Worm (Caenorhabditis elegans) whole organism, L1 larva: ENCODE measurements around the gene C29F7.2.

Experiments used
- C04F5.9 ChIP-seq: sonication (generic microtip); optimal IDR thresholded peaks from 2 replicates; lab custom pipeline; 2016; ENCODE audit warnings: missing genetic modification characterization, missing compliant biosample characterization
- F16B12.6 ChIP-seq: fragments of 150-350 bp; optimal IDR thresholded peaks from 2 replicates; lab custom pipeline; 2014; ENCODE audit warnings: missing biosample characterization, missing genetic modification characterization
- Y116A8C.19 ChIP-seq: sonication (generic microtip); optimal IDR thresholded peaks from 2 replicates; lab custom pipeline; 2016; ENCODE audit warnings: missing compliant biosample characterization, missing genetic modification characterization, borderline replicate concordance
- aha-1 ChIP-seq: fragments of 150-350 bp; optimal IDR thresholded peaks from 2 replicates; lab custom pipeline; 2014; ENCODE audit warnings: missing biosample characterization, missing genetic modification characterization
- alr-1 ChIP-seq: fragments of 200-800 bp; sonication (Bioruptor generic); optimal IDR thresholded peaks from 2 replicates; lab custom pipeline; 2018; ENCODE audit warnings: borderline replicate concordance, mild to moderate bottlenecking, missing genetic modification characterization, missing compliant biosample characterization
- blmp-1 ChIP-seq: fragments of 150-350 bp; optimal IDR thresholded peaks from 2 replicates; lab custom pipeline; 2014; ENCODE audit warnings: missing biosample characterization, missing genetic modification characterization
- ceh-90 ChIP-seq: sonication (generic microtip); optimal IDR thresholded peaks from 2 replicates; lab custom pipeline; 2016; ENCODE audit warnings: missing genetic modification characterization, missing compliant biosample characterization
- ces-1 ChIP-seq: fragments of 150-350 bp; optimal IDR thresholded peaks from 2 replicates; lab custom pipeline; 2014; ENCODE audit warnings: missing biosample characterization, missing genetic modification reagents, missing genetic modification characterization
- dpl-1 ChIP-seq, 3 experiments: fragments of 150-350 bp in 2 of 3; sonication (generic microtip) in 1 of 3; optimal IDR thresholded peaks; 2 replicates each; lab custom pipeline; 2014 to 2017; ENCODE audit warnings: missing biosample characterization in 3 of 3, missing genetic modification characterization in 3 of 3, missing genetic modification reagents in 3 of 3
- efl-1 ChIP-seq, 4 experiments: fragments of 150-350 bp; optimal IDR thresholded peaks in 3 of 4; peaks in 1 of 4; 1 replicate in 1 of 4; 2 replicates in 3 of 4; lab custom pipeline; 2014; ENCODE audit warnings: missing biosample characterization in 2 of 4, missing genetic modification characterization in 2 of 4, missing genetic modification reagents in 2 of 4
- egl-13 ChIP-seq: sonication (generic microtip); optimal IDR thresholded peaks from 2 replicates; lab custom pipeline; 2016; ENCODE audit warnings: missing genotype, missing genetic modification reagents, missing genetic modification characterization, missing compliant biosample characterization
- elt-2 ChIP-seq: sonication (generic microtip); optimal IDR thresholded peaks from 2 replicates; lab custom pipeline; 2016; ENCODE audit warnings: missing genetic modification characterization, mild to moderate bottlenecking, inconsistent platforms, missing compliant biosample characterization, missing genetic modification reagents
- fkh-8 ChIP-seq: sonication (generic microtip); optimal IDR thresholded peaks from 2 replicates; lab custom pipeline; 2016; ENCODE audit warnings: mild to moderate bottlenecking, missing genetic modification characterization, missing compliant biosample characterization
- lin-14 ChIP-seq: fragments of 200-800 bp; sonication (Bioruptor generic); optimal IDR thresholded peaks from 2 replicates; lab custom pipeline; 2018; ENCODE audit warnings: mild to moderate bottlenecking, missing genetic modification characterization, moderate library complexity, missing compliant biosample characterization
- lin-15B ChIP-seq: fragments of 150-350 bp; sonication (generic microtip); optimal IDR thresholded peaks from 3 replicates; lab custom pipeline; 2014; ENCODE audit warnings: missing biosample characterization, missing genetic modification characterization
- lin-35 ChIP-seq, 2 experiments: fragments of 150-350 bp; optimal IDR thresholded peaks; 2 replicates each; lab custom pipeline; 2014; ENCODE audit warnings: missing biosample characterization in 2 of 2, missing genetic modification characterization in 2 of 2, missing genetic modification reagents in 2 of 2
- lin-39 ChIP-seq: fragments of 150-350 bp; optimal IDR thresholded peaks from 2 replicates; lab custom pipeline; 2014; ENCODE audit warnings: missing biosample characterization, missing genetic modification reagents, missing genetic modification characterization
- lsy-2 ChIP-seq, 2 experiments: fragments of 150-350 bp; optimal IDR thresholded peaks; 2 replicates each; lab custom pipeline; 2014; ENCODE audit warnings: missing biosample characterization in 2 of 2, missing genetic modification characterization in 2 of 2
- mab-9 ChIP-seq: fragments of 200-800 bp; sonication (Bioruptor generic); IDR thresholded peaks from 2 replicates; pipeline ENCODE4 v1.3.6; 2022; ENCODE audit warnings: missing genetic modification reagents, missing genetic modification characterization, missing compliant biosample characterization
- mdl-1 ChIP-seq, 2 experiments: fragments of 150-350 bp; optimal IDR thresholded peaks; 2 replicates each; lab custom pipeline; 2014 to 2017; ENCODE audit warnings: missing biosample characterization in 2 of 2, missing genetic modification characterization in 2 of 2, inconsistent platforms in 1 of 2
- mef-2 ChIP-seq: fragments of 150-350 bp; optimal IDR thresholded peaks from 2 replicates; lab custom pipeline; 2014; ENCODE audit warnings: missing biosample characterization, missing genetic modification characterization
- mep-1 ChIP-seq: fragments of 150-350 bp; optimal IDR thresholded peaks from 2 replicates; lab custom pipeline; 2014; ENCODE audit warnings: missing biosample characterization, missing genetic modification characterization
- nhr-19 ChIP-seq: fragments of 200-800 bp; sonication (Bioruptor generic); conservative IDR thresholded peaks from 2 replicates; pipeline ENCODE4 v1.3.6; 2022; ENCODE audit warnings: missing genetic modification characterization, missing compliant biosample characterization
- nhr-20 ChIP-seq: sonication (generic microtip); optimal IDR thresholded peaks from 2 replicates; lab custom pipeline; 2016; ENCODE audit warnings: mild to moderate bottlenecking, missing genetic modification characterization, missing compliant biosample characterization
- nhr-237 ChIP-seq: fragments of 150-350 bp; optimal IDR thresholded peaks from 2 replicates; lab custom pipeline; 2014; ENCODE audit warnings: missing biosample characterization, missing genetic modification characterization
- nhr-47 ChIP-seq: sonication (generic microtip); optimal IDR thresholded peaks from 2 replicates; lab custom pipeline; 2016; ENCODE audit warnings: mild to moderate bottlenecking, missing genetic modification characterization, moderate library complexity, missing compliant biosample characterization
- nhr-71 ChIP-seq: sonication (generic microtip); optimal IDR thresholded peaks from 2 replicates; lab custom pipeline; 2016; ENCODE audit warnings: mild to moderate bottlenecking, missing genetic modification characterization, moderate library complexity, missing compliant biosample characterization
- nhr-76 ChIP-seq: sonication (generic microtip); optimal IDR thresholded peaks from 2 replicates; lab custom pipeline; 2017; ENCODE audit warnings: missing biosample characterization, missing genetic modification characterization
- nhr-77 ChIP-seq: fragments of 150-350 bp; optimal IDR thresholded peaks from 2 replicates; lab custom pipeline; 2014; ENCODE audit warnings: missing biosample characterization, missing genetic modification characterization
- nhr-85 ChIP-seq: sonication (generic microtip); peaks from one replicate; lab custom pipeline; 2016; ENCODE audit warnings: missing genetic modification characterization, inconsistent platforms, missing compliant biosample characterization
- rnt-1 ChIP-seq: sonication (generic microtip); optimal IDR thresholded peaks from 2 replicates; lab custom pipeline; 2016; ENCODE audit warnings: mild to moderate bottlenecking, missing genetic modification characterization, moderate library complexity, missing compliant biosample characterization
- snpc-4 ChIP-seq: fragments of 150-350 bp; optimal IDR thresholded peaks from 2 replicates; lab custom pipeline; 2014; ENCODE audit warnings: missing biosample characterization, missing genetic modification characterization
- snu-23 ChIP-seq: sonication (generic microtip); optimal IDR thresholded peaks from 2 replicates; lab custom pipeline; 2016; ENCODE audit warnings: missing genetic modification characterization, missing compliant biosample characterization
- swsn-7 ChIP-seq: sonication (generic microtip); optimal IDR thresholded peaks from 2 replicates; lab custom pipeline; 2016; ENCODE audit warnings: missing genetic modification characterization, missing compliant biosample characterization
- tlp-1 ChIP-seq: fragments of 150-350 bp; optimal IDR thresholded peaks from 2 replicates; lab custom pipeline; 2014; ENCODE audit warnings: missing biosample characterization, missing genetic modification characterization
- unc-130 ChIP-seq: fragments of 150-350 bp; optimal IDR thresholded peaks from 2 replicates; lab custom pipeline; 2017; ENCODE audit warnings: missing biosample characterization, missing genetic modification characterization, inconsistent platforms
- unc-86 ChIP-seq: sonication (generic microtip); optimal IDR thresholded peaks from 2 replicates; lab custom pipeline; 2016; ENCODE audit warnings: missing genetic modification characterization, missing compliant biosample characterization
- vab-15 ChIP-seq: sonication (generic microtip); optimal IDR thresholded peaks from 2 replicates; lab custom pipeline; 2017; ENCODE audit warnings: missing genotype, mild to moderate bottlenecking, missing genetic modification characterization, missing compliant biosample characterization
- xbp-1 ChIP-seq: sonication (generic microtip); optimal IDR thresholded peaks from 2 replicates; lab custom pipeline; 2016; ENCODE audit warnings: missing genetic modification characterization, missing compliant biosample characterization
- ztf-4 ChIP-seq: fragments of 150-350 bp; optimal IDR thresholded peaks from 2 replicates; lab custom pipeline; 2014; ENCODE audit warnings: missing biosample characterization, missing genetic modification characterization

The C29F7.2 gene

ce11 chrX:13399221-13399620 is 16.7 kb upstream of the C29F7.2 start, which contains the start of gene F02C12.2:
F02C12.2 (minus strand) TSS chrX:13399321.
- TF ChIP-seq lin-15B (tag; lab: Kevin White, UChicago) (no peak), fkh-8 (tag; lab: Kevin White, UChicago) (peak; percentile 53)

ce11 chrX:13401311-13401710 is 14.6 kb upstream of the C29F7.2 start:
- TF ChIP-seq snu-23 (peak; percentile 4), rnt-1 (tag; lab: Kevin White, UChicago) (peak; percentile 4), elt-2 (tag; lab: Kevin White, UChicago) (peak; percentile 4), blmp-1 (peak; percentile 68), ces-1 (GFP tag; lab: Kevin White, UChicago) (no peak), nhr-20 (peak; percentile 35), efl-1 (optimal IDR thresholded peaks at IDR 0.05; lab: Kevin White, UChicago) (peak in 1 of 2 experiments; percentile 4), efl-1 (GFP tag; optimal IDR thresholded peaks at IDR 0.05 in 1 of 2; lab: Kevin White, UChicago) (peak in 1 of 2 experiments; percentile 15), lin-15B (tag; lab: Kevin White, UChicago) (no peak), lin-14 (GFP tag; lab: Kevin White, UChicago) (peak; percentile 42), nhr-77 (tag; lab: Kevin White, UChicago) (peak; percentile 40)

ce11 chrX:13401783-13402182 is 14.1 kb upstream of the C29F7.2 start, which contains the start of gene F02C12.1:
F02C12.1 (plus strand) TSS chrX:13402083.
- TF ChIP-seq nhr-47 (tag; lab: Kevin White, UChicago) (no peak), mdl-1 (tag; optimal IDR thresholded peaks at IDR 0.05; lab: Kevin White, UChicago) (no peak), efl-1 (optimal IDR thresholded peaks at IDR 0.05; lab: Kevin White, UChicago) (no peak), efl-1 (GFP tag; optimal IDR thresholded peaks at IDR 0.05 in 1 of 2; lab: Kevin White, UChicago) (no peak), ces-1 (GFP tag; lab: Kevin White, UChicago) (no peak), lin-15B (tag; lab: Kevin White, UChicago) (no peak), mef-2 (tag; lab: Kevin White, UChicago) (no peak), dpl-1 (GFP tag; optimal IDR thresholded peaks at IDR 0.05; lab: Kevin White, UChicago) (no peak), nhr-237 (tag; lab: Kevin White, UChicago) (no peak), vab-15 (tag; lab: Kevin White, UChicago) (no peak), alr-1 (tag; lab: Kevin White, UChicago) (no peak), tlp-1 (tag; lab: Kevin White, UChicago) (no peak), snu-23 (no peak), C04F5.9 (tag; lab: Kevin White, UChicago) (no peak), ztf-4 (tag; lab: Kevin White, UChicago) (no peak)

- no peak for TF ChIP-seq fkh-8 (tag; lab: Kevin White, UChicago)
- no peak for TF ChIP-seq nhr-76 (tag; lab: Kevin White, UChicago)
- no peak for TF ChIP-seq mep-1 (tag; lab: Kevin White, UChicago)
- TF ChIP-seq F16B12.6 (tag; lab: Kevin White, UChicago) = no peak
- TF ChIP-seq nhr-20 = peak; percentile 46
- TF ChIP-seq Y116A8C.19 (tag; lab: Kevin White, UChicago) = no peak
- no peak for TF ChIP-seq lin-35 (GFP tag; optimal IDR thresholded peaks at IDR 0.05; lab: Kevin White, UChicago)
- TF ChIP-seq rnt-1 (tag; lab: Kevin White, UChicago) = no peak
- TF ChIP-seq egl-13 = no peak
- peak; percentile 35 for TF ChIP-seq lin-14 (GFP tag; lab: Kevin White, UChicago)
- no peak for TF ChIP-seq lsy-2 (tag; optimal IDR thresholded peaks at IDR 0.05; lab: Kevin White, UChicago)
- peak; percentile 1 for TF ChIP-seq nhr-71 (tag; lab: Kevin White, UChicago)
- TF ChIP-seq unc-86 = no peak
- TF ChIP-seq C04F5.9 (tag; lab: Kevin White, UChicago) = no peak
- TF ChIP-seq lin-39 (tag; lab: Kevin White, UChicago) = no peak
- no peak for TF ChIP-seq vab-15 (tag; lab: Kevin White, UChicago)
- TF ChIP-seq nhr-85 (tag; lab: Kevin White, UChicago) = peak; percentile 23
- peak; percentile 15 for TF ChIP-seq elt-2 (tag; lab: Kevin White, UChicago)
- TF ChIP-seq mef-2 (tag; lab: Kevin White, UChicago) = no peak
- no peak for TF ChIP-seq ceh-90 (tag; lab: Kevin White, UChicago)
- TF ChIP-seq mab-9 (GFP tag; lab: Robert Waterston, UW) = no peak
- TF ChIP-seq swsn-7 (tag; lab: Kevin White, UChicago) = no peak
- 0 out of 2 replicates have a peak, but pooled peaks have one; percentile 18 for TF ChIP-seq nhr-19
- no peak for TF ChIP-seq unc-130 (tag; lab: Kevin White, UChicago)
- TF ChIP-seq snpc-4 (tag; lab: Kevin White, UChicago) = no peak
- TF ChIP-seq aha-1 (tag; lab: Kevin White, UChicago) = no peak
- no peak for TF ChIP-seq xbp-1 (tag; lab: Kevin White, UChicago)
Observed at ce11 chrX:13409543-13409942, 6.3 kb upstream of the C29F7.2 start, which contains the start of the genes cyp-13B1 and C29F7.1. cyp-13B1 (minus strand) TSS chrX:13409643. C29F7.1 (plus strand) TSS chrX:13409936.
